Worm (Caenorhabditis elegans): ENCODE results near the gene hpo-26.

- TF ChIP-seq B0035.1 (tag; optimal IDR thresholded peaks at IDR 0.05), result no peak
- no peak for TF ChIP-seq bed-1 (GFP tag; IDR thresholded peaks at IDR 0.05)
Measured at ce11 chrV:6517305-6518224, 15.3 kb downstream of the hpo-26 start.
